Worm (Caenorhabditis elegans) whole organism, young adult: ENCODE measurements around the gene F22B7.9.

ENCODE experiments used
- B0336.3 ChIP-seq: fragments of 200-800 bp; sonication (Bioruptor generic); IDR thresholded peaks from 2 replicates; pipeline ENCODE4 v1.3.6; 2022; ENCODE audit warnings: missing genetic modification characterization, missing compliant biosample characterization
- F33H1.4 ChIP-seq: fragments of 200-800 bp; sonication (Bioruptor generic); IDR thresholded peaks from 2 replicates; pipeline ENCODE4 v1.3.6; 2022; ENCODE audit warnings: missing genetic modification reagents, missing genetic modification characterization, missing compliant biosample characterization
- F49E8.2 ChIP-seq: sonication (generic microtip); optimal IDR thresholded peaks from 3 replicates; lab custom pipeline; 2017; ENCODE audit warnings: missing genetic modification characterization, mild to moderate bottlenecking, missing compliant biosample characterization, antibody characterized with exemption, moderate library complexity; ENCODE audit not compliant: insufficient read depth
- K12H6.12 ChIP-seq: fragments of 200-800 bp; sonication (Bioruptor generic); optimal IDR thresholded peaks from 2 replicates; lab custom pipeline; 2018; ENCODE audit warnings: mild to moderate bottlenecking, missing genetic modification characterization, missing compliant biosample characterization
- ama-1 ChIP-seq, 3 experiments: fragments of 150-350 bp in 1 of 3; sonication (generic microtip) in 2 of 3; optimal IDR thresholded peaks; 2 replicates each; lab custom pipeline; 2014 to 2018; ENCODE audit warnings: missing biosample characterization in 2 of 3, missing genetic modification characterization in 2 of 3, missing genetic modification reagents in 2 of 3
- attf-6 ChIP-seq: fragments of 200-800 bp; sonication (Bioruptor generic); IDR thresholded peaks from 2 replicates; pipeline ENCODE4 v1.3.6; 2022; ENCODE audit warnings: missing genetic modification reagents, missing genetic modification characterization, missing compliant biosample characterization
- efl-1 ChIP-seq: fragments of 150-350 bp; optimal IDR thresholded peaks from 2 replicates; lab custom pipeline; 2014; ENCODE audit warnings: missing biosample characterization, missing genetic modification reagents, missing genetic modification characterization
- egrh-3 ChIP-seq: fragments of 200-800 bp; sonication (Bioruptor generic); IDR thresholded peaks from 2 replicates; pipeline ENCODE4 v1.3.6; 2022; ENCODE audit warnings: missing genetic modification reagents, missing genetic modification characterization, missing compliant biosample characterization
- ekl-4 ChIP-seq: fragments of 200-800 bp; sonication (Bioruptor generic); IDR thresholded peaks from 2 replicates; pipeline ENCODE4 v1.3.6; 2022; ENCODE audit warnings: missing genetic modification reagents, missing genetic modification characterization, missing compliant biosample characterization
- ets-4 ChIP-seq: fragments of 200-800 bp; sonication (Bioruptor generic); optimal IDR thresholded peaks from 2 replicates; lab custom pipeline; 2018; ENCODE audit warnings: mild to moderate bottlenecking, missing genetic modification characterization, missing compliant biosample characterization
- him-1 ChIP-seq: sonication (generic microtip); optimal IDR thresholded peaks from 2 replicates; lab custom pipeline; 2016; ENCODE audit warnings: missing genotype, missing genetic modification reagents, missing genetic modification characterization, missing compliant biosample characterization
- hmg-1.2 ChIP-seq: fragments of 200-800 bp; sonication (Bioruptor generic); IDR thresholded peaks from 2 replicates; pipeline ENCODE4 v1.3.6; 2022; ENCODE audit warnings: missing genetic modification reagents, missing genetic modification characterization, missing compliant biosample characterization
- hmg-20 ChIP-seq: fragments of 200-800 bp; sonication (Bioruptor generic); IDR thresholded peaks from 2 replicates; pipeline ENCODE4 v1.3.6; 2022; ENCODE audit warnings: missing genetic modification reagents, missing genetic modification characterization, missing compliant biosample characterization
- let-526 ChIP-seq: fragments of 200-800 bp; sonication (Bioruptor generic); IDR thresholded peaks from 2 replicates; pipeline ENCODE4 v1.3.6; 2022; ENCODE audit warnings: missing genetic modification reagents, missing genetic modification characterization, missing compliant biosample characterization
- lin-26 ChIP-seq: fragments of 200-800 bp; sonication (Bioruptor generic); IDR thresholded peaks from 2 replicates; pipeline ENCODE4 v1.3.6; 2022; ENCODE audit warnings: missing genetic modification reagents, missing genetic modification characterization, missing compliant biosample characterization
- lin-54 ChIP-seq: fragments of 200-800 bp; sonication (Bioruptor generic); optimal IDR thresholded peaks from 2 replicates; lab custom pipeline; 2018; ENCODE audit warnings: mild to moderate bottlenecking, missing genetic modification characterization, missing compliant biosample characterization
- lsl-1 ChIP-seq: fragments of 200-800 bp; sonication (Bioruptor generic); optimal IDR thresholded peaks from 2 replicates; lab custom pipeline; 2018; ENCODE audit warnings: mild to moderate bottlenecking, missing genetic modification characterization, moderate library complexity, missing compliant biosample characterization
- lsy-27 ChIP-seq: sonication (generic microtip); optimal IDR thresholded peaks from 2 replicates; lab custom pipeline; 2017; ENCODE audit warnings: missing genetic modification characterization, mild to moderate bottlenecking, missing compliant biosample characterization, antibody characterized with exemption, missing genotype, borderline replicate concordance; ENCODE audit not compliant: insufficient read depth
- madf-6 ChIP-seq: fragments of 200-800 bp; sonication (Bioruptor generic); IDR thresholded peaks from 2 replicates; pipeline ENCODE4 v1.3.6; 2022; ENCODE audit warnings: missing genetic modification reagents, missing genetic modification characterization, missing compliant biosample characterization
- madf-8 ChIP-seq: fragments of 200-800 bp; sonication (Bioruptor generic); conservative IDR thresholded peaks from 2 replicates; pipeline ENCODE4 v1.3.6; 2022; ENCODE audit warnings: missing genetic modification reagents, missing genetic modification characterization, missing compliant biosample characterization
- nfya-2 ChIP-seq: fragments of 200-800 bp; sonication (Bioruptor generic); IDR thresholded peaks from 2 replicates; pipeline ENCODE4 v1.3.6; 2022; ENCODE audit warnings: missing genetic modification reagents, missing genetic modification characterization, missing compliant biosample characterization
- nhr-27 ChIP-seq: fragments of 200-800 bp; sonication (Bioruptor generic); optimal IDR thresholded peaks from 2 replicates; lab custom pipeline; 2018; ENCODE audit warnings: mild to moderate bottlenecking, missing genetic modification characterization, moderate library complexity, missing compliant biosample characterization
- pbrm-1 ChIP-seq: fragments of 200-800 bp; sonication (Bioruptor generic); IDR thresholded peaks from 2 replicates; pipeline ENCODE4 v1.3.6; 2022; ENCODE audit warnings: missing genetic modification reagents, missing genetic modification characterization, missing compliant biosample characterization
- rpc-1 ChIP-seq, 2 experiments: fragments of 150-350 bp in 1 of 2; sonication (generic microtip) in 1 of 2; optimal IDR thresholded peaks; 2 replicates each; lab custom pipeline; 2014 to 2018; ENCODE audit warnings: missing biosample characterization in 1 of 2, missing genetic modification characterization in 1 of 2, missing genetic modification reagents in 1 of 2, missing genotype in 1 of 2
- snpc-4 ChIP-seq, 5 experiments: fragments of 150-350 bp in 1 of 5; sonication (generic microtip) in 4 of 5; optimal IDR thresholded peaks; 2 replicates each; lab custom pipeline; 2014 to 2018; ENCODE audit warnings: missing genetic modification characterization in 5 of 5, missing biosample characterization in 3 of 5, antibody characterized with exemption in 2 of 5, mild to moderate bottlenecking in 2 of 5, missing compliant biosample characterization in 2 of 5, missing genotype in 2 of 5, moderate library complexity in 2 of 5, missing genetic modification reagents in 1 of 5
- tbx-9 ChIP-seq: sonication (generic microtip); optimal IDR thresholded peaks from 2 replicates; lab custom pipeline; 2016; ENCODE audit warnings: borderline replicate concordance, missing genetic modification characterization, inconsistent platforms, missing compliant biosample characterization
- xnd-1 ChIP-seq: sonication (generic microtip); optimal IDR thresholded peaks from 2 replicates; lab custom pipeline; 2016; ENCODE audit warnings: missing genotype, missing genetic modification reagents, missing genetic modification characterization, missing compliant biosample characterization
- zfh-2 ChIP-seq: fragments of 200-800 bp; sonication (Bioruptor generic); conservative IDR thresholded peaks from 2 replicates; pipeline ENCODE4 v1.3.6; 2022; ENCODE audit warnings: missing genetic modification reagents, missing genetic modification characterization, missing compliant biosample characterization
- ztf-22 ChIP-seq: fragments of 200-800 bp; sonication (Bioruptor generic); optimal IDR thresholded peaks from 2 replicates; lab custom pipeline; 2018; ENCODE audit warnings: mild to moderate bottlenecking, missing genetic modification characterization, moderate library complexity, missing compliant biosample characterization
- ztf-25 ChIP-seq: fragments of 200-800 bp; sonication (Bioruptor generic); IDR thresholded peaks from 2 replicates; pipeline ENCODE4 v1.3.6; 2022; ENCODE audit warnings: missing genetic modification reagents, missing genetic modification characterization, missing compliant biosample characterization
- ztf-26 ChIP-seq: sonication (generic microtip); optimal IDR thresholded peaks from 2 replicates; lab custom pipeline; 2017; ENCODE audit warnings: missing genetic modification characterization, missing compliant biosample characterization

The F22B7.9 gene

DNA sequence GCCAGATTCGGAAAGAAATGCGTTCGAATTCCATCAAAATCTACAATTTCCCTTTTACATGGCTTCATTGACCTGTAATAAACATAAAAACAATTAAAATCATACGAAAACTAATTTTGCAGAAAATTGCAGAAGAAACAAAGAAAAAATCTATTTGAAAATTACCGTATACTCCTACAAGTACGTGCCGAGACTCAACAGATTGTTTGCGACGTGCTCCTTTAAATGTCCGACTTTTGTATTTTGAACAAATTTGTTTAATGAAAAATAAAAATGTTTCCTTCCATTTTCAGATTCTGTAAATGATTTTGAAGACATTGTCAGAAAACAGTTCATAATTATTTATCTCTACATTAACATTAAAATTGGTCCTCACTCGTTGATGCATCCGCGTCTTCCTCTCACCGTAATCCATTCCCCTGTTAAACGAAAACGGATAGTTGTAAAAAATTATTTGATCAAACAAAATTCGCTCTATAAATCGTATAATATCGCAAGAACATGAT, 21.3 kb upstream of the F22B7.9 start, which contains the start of gene pgl-2:
Gene pgl-2 (minus strand): TSS at position 456 of the 506 bp plus-strand sequence.
- TF ChIP-seq attf-6 (no peak), B0336.3 (GFP tag; lab: Robert Waterston, UW) (peak; percentile 43; the same call in 1 of the 2 replicates), lin-54 (GFP tag; lab: Kevin White, UChicago) (peak; percentile 47), zfh-2 (GFP tag; lab: Robert Waterston, UW) (no peak), tbx-9 (tag; lab: Kevin White, UChicago) (no peak), lsy-27 (tag; lab: Kevin White, UChicago) (no peak), snpc-4 (GFP tag; optimal IDR thresholded peaks at IDR 0.05; lab: Kevin White, UChicago) (no peak), snpc-4 (tag; optimal IDR thresholded peaks at IDR 0.05; lab: Kevin White, UChicago) (peak in 1 of 4 experiments; percentile 9), F33H1.4 (GFP tag; lab: Robert Waterston, UW) (peak; percentile 76), madf-6 (GFP tag; lab: Robert Waterston, UW) (peak; percentile 79), ztf-26 (no peak), nhr-27 (tag; lab: Kevin White, UChicago) (no peak), lsl-1 (GFP tag; lab: Kevin White, UChicago) (peak; percentile 86), rpc-1 (optimal IDR thresholded peaks at IDR 0.05; lab: Kevin White, UChicago) (no peak), rpc-1 (tag; optimal IDR thresholded peaks at IDR 0.05; lab: Kevin White, UChicago) (no peak), nfya-2 (no peak), hmg-20 (GFP tag; lab: Robert Waterston, UW) (no peak), xnd-1 (tag; lab: Kevin White, UChicago) (peak; percentile 64), madf-8 (GFP tag; lab: Robert Waterston, UW) (0 out of 2 replicates have a peak, but pooled peaks have one; percentile 23), ekl-4 (0 out of 2 replicates have a peak, but pooled peaks have one; percentile 36), efl-1 (GFP tag; lab: Kevin White, UChicago) (peak; percentile 21), F49E8.2 (peak; percentile 14), him-1 (tag; lab: Kevin White, UChicago) (peak; percentile 39)
- TF ChIP-seq, all 124 proteins: peak for 12

- TF ChIP-seq B0336.3 (GFP tag; lab: Robert Waterston, UW) (no peak), hmg-1.2 (GFP tag; lab: Robert Waterston, UW) (peak; percentile 84; the same call in 1 of the 2 replicates)
Measured at ce11 chrIII:8668717-8669116, 15.0 kb upstream of the F22B7.9 start.

DNA sequence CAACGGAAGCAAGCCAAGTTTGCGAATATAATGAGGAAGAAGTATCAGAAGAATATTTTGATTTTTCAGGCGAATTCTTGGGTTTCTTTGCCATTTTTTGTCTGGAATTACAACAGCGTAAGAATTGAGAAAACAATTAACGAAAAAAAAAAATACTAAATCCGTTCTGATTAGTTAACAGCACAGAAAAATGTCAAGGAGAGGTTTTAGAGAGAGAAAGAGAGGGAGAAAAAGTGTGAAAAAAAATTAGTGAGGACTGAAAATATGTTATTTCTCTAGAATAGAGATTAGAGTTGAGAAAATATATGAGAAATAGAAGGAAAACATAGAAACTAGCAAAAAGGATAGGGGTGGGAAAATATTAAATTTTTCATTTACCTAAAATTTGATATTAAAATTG, 13.7 kb upstream of the F22B7.9 start, which contains the start of gene dpy-19:
Gene dpy-19 (minus strand): TSS at position 101 of the 400 bp plus-strand sequence.
- TF ChIP-seq ets-4 (GFP tag; lab: Kevin White, UChicago), result no peak
- no peak for TF ChIP-seq ama-1 (optimal IDR thresholded peaks at IDR 0.05; lab: Kevin White, UChicago)
- TF ChIP-seq ama-1 (GFP tag; optimal IDR thresholded peaks at IDR 0.05; lab: Kevin White, UChicago), result no peak
- no peak for TF ChIP-seq tbx-9 (tag; lab: Kevin White, UChicago)
- no peak for TF ChIP-seq egrh-3 (GFP tag; lab: Robert Waterston, UW)
- TF ChIP-seq pbrm-1 (GFP tag; lab: Robert Waterston, UW), result no peak

ce11 chrIII:8664897-8665388, 11.2 kb upstream of the F22B7.9 start, which contains the start of gene F22B7.1:
Gene F22B7.1 (plus strand): TSS chrIII:8665338.
- TF ChIP-seq lin-26 (GFP tag; lab: Robert Waterston, UW) (no peak), lin-54 (GFP tag; lab: Kevin White, UChicago) (no peak), ztf-22 (GFP tag; lab: Kevin White, UChicago) (no peak), ztf-25 (GFP tag; lab: Robert Waterston, UW) (no peak), let-526 (GFP tag; lab: Robert Waterston, UW) (no peak), lsy-27 (tag; lab: Kevin White, UChicago) (no peak), K12H6.12 (tag; lab: Kevin White, UChicago) (no peak)
